Fruit fly (Drosophila melanogaster): ENCODE results near the gene CG44040.

The CG44040 gene

dm6 chr3R:15332994-15333393 lies 12.8 kb downstream of the CG44040 start, which contains the start of the genes Fkbp39 and Cyfip:
Gene Fkbp39 (minus strand): TSS chr3R:15333133.
Gene Cyfip (plus strand): TSS chr3R:15333266.
- no peak for TF ChIP-seq CG32006 (GFP tag; optimal IDR thresholded peaks at IDR 0.05)
- peak; percentile 13 for TF ChIP-seq CG31627 (GFP tag; optimal IDR thresholded peaks at IDR 0.05)
- peak; percentile 21 for TF ChIP-seq CG6854 (GFP tag; optimal IDR thresholded peaks at IDR 0.05)
- TF ChIP-seq CG16779 (tag; optimal IDR thresholded peaks at IDR 0.05) = no peak
- TF ChIP-seq eg (GFP tag; IDR thresholded peaks at IDR 0.05) = no peak
- no peak for TF ChIP-seq Eip78C (GFP tag)
- TF ChIP-seq CG15336 (GFP tag; IDR thresholded peaks at IDR 0.05) = no peak
- no peak for TF ChIP-seq Ets96B (tag; optimal IDR thresholded peaks at IDR 0.05)
- TF ChIP-seq CG9139 (GFP tag; optimal IDR thresholded peaks at IDR 0.05) = no peak
- TF ChIP-seq CG6792 (GFP tag; optimal IDR thresholded peaks at IDR 0.05) = no peak
- TF ChIP-seq CG3032 (tag; optimal IDR thresholded peaks at IDR 0.05) = peak; percentile 27
- TF ChIP-seq cyc (GFP tag; optimal IDR thresholded peaks at IDR 0.05) = no peak
- TF ChIP-seq esn (GFP tag; optimal IDR thresholded peaks at IDR 0.05) = peak; percentile 11
- TF ChIP-seq CG1621 (tag; optimal IDR thresholded peaks at IDR 0.05) = peak; percentile 95
- TF ChIP-seq net (GFP tag; optimal IDR thresholded peaks at IDR 0.05) = no peak
- TF ChIP-seq CG6163 (GFP tag; IDR thresholded peaks at IDR 0.05) = 0 out of 3 replicates have a peak, but pooled peaks have one; percentile 18
- TF ChIP-seq CG8319 (GFP tag; optimal IDR thresholded peaks at IDR 0.05) = no peak
- TF ChIP-seq topi (GFP tag; optimal IDR thresholded peaks at IDR 0.05) = no peak
- no peak for TF ChIP-seq CG8632 (GFP tag; optimal IDR thresholded peaks at IDR 0.05)
- no peak for TF ChIP-seq svp (GFP tag)
- no peak for TF ChIP-seq Met (GFP tag; optimal IDR thresholded peaks at IDR 0.05)
- TF ChIP-seq CG11902 (GFP tag; optimal IDR thresholded peaks at IDR 0.05) = no peak
- no peak for TF ChIP-seq OdsH (GFP tag; optimal IDR thresholded peaks at IDR 0.05)
- TF ChIP-seq Smox (GFP tag; optimal IDR thresholded peaks at IDR 0.05) = no peak

DNA sequence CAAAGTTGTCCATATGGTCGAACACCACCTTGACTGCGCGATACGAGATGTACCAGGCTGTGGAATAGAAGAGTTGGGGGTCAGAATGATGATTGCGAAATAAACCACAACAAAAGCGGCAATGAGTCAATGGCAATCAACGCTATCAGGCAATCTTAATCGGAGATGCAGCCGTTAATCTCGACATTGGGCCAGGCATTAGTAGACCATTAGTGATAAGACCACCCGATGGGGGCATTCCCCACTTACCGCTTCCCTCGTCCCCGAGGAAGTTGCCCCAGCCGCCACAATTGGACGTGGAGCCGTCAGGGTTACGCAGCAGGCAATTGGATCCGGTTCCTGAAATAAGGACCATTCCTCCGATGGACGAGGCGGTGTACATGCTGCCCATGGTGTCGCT lies 18.9 kb downstream of the CG44040 start:
- TF ChIP-seq dac (GFP tag; optimal IDR thresholded peaks at IDR 0.05) = no peak
- TF ChIP-seq Met (GFP tag; optimal IDR thresholded peaks at IDR 0.05) = no peak
- no peak for TF ChIP-seq net (GFP tag; optimal IDR thresholded peaks at IDR 0.05)
- no peak for TF ChIP-seq CG34406 (GFP tag; optimal IDR thresholded peaks at IDR 0.05)
- no peak for TF ChIP-seq dsx (GFP tag; optimal IDR thresholded peaks at IDR 0.05; ENCODE audit: poor library complexity, severe bottlenecking)
- TF ChIP-seq Sox15 (GFP tag; optimal IDR thresholded peaks at IDR 0.05) = no peak
- no peak for TF ChIP-seq Ets96B (tag; optimal IDR thresholded peaks at IDR 0.05)
- TF ChIP-seq CG11762 (GFP tag; optimal IDR thresholded peaks at IDR 0.05; ENCODE audit: insufficient read depth) = no peak
- no peak for TF ChIP-seq CG31627 (GFP tag; optimal IDR thresholded peaks at IDR 0.05)
- no peak for TF ChIP-seq CG9139 (GFP tag; optimal IDR thresholded peaks at IDR 0.05)
- no peak for TF ChIP-seq cyc (GFP tag; optimal IDR thresholded peaks at IDR 0.05)

- TF ChIP-seq CG8319 (GFP tag; optimal IDR thresholded peaks at IDR 0.05) (no peak), Lpt (GFP tag; optimal IDR thresholded peaks at IDR 0.05) (no peak), esn (GFP tag; optimal IDR thresholded peaks at IDR 0.05) (peak; percentile 2), dac (GFP tag; optimal IDR thresholded peaks at IDR 0.05) (no peak)
Observed at dm6 chr3R:15340052-15340732, 20.0 kb downstream of the CG44040 start, which contains the start of gene SerRS-m. Gene SerRS-m (plus strand): TSS chr3R:15340667.

DNA sequence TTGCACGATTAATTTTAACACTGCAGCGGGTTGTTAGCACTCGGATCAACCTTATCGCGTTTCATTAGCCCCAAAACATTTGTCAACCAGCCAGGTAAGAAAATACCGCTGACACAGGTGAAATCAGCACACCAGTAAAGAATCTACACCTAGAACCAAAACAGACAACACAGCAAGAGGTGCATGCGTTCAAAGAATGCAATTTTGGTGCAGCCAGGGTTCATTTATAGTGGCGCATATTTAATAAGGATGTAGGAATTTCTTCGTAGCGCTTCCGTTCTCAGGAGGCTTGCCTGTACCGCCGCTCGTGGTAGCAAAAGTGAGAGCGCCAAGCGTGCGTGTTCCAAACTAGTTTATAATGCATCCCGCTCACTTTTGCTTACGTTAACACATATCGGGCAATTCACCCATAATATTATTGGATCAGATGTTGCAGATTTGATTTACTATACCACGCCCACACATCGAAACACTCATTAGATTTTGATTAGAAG lies 22.3 kb downstream of the CG44040 start:
- TF ChIP-seq CG3919 (GFP tag; optimal IDR thresholded peaks at IDR 0.05) (no peak), CG15336 (GFP tag; IDR thresholded peaks at IDR 0.05) (peak; percentile 57), CG11902 (GFP tag; optimal IDR thresholded peaks at IDR 0.05) (no peak), Sox15 (GFP tag; optimal IDR thresholded peaks at IDR 0.05) (no peak), CG10631 (GFP tag; optimal IDR thresholded peaks at IDR 0.05) (no peak), achi (GFP tag; optimal IDR thresholded peaks at IDR 0.05) (no peak), CG4318 (GFP tag; optimal IDR thresholded peaks at IDR 0.05) (no peak), CG6808 (GFP tag; optimal IDR thresholded peaks at IDR 0.05) (no peak), dac (GFP tag; optimal IDR thresholded peaks at IDR 0.05) (no peak), Eip75B (GFP tag; optimal IDR thresholded peaks at IDR 0.05) (no peak), CG10669 (GFP tag; optimal IDR thresholded peaks at IDR 0.05) (no peak), Gug (GFP tag; IDR thresholded peaks at IDR 0.05) (peak; percentile 36; the same call in 1 of the 2 replicates), CG11294 (GFP tag; IDR thresholded peaks at IDR 0.05) (peak; percentile 21; the same call in 1 of the 2 replicates), spab (GFP tag; optimal IDR thresholded peaks at IDR 0.05) (no peak), OdsH (GFP tag; optimal IDR thresholded peaks at IDR 0.05) (no peak), CG9139 (GFP tag; optimal IDR thresholded peaks at IDR 0.05) (no peak), Blimp-1 (GFP tag; optimal IDR thresholded peaks at IDR 0.05) (peak; percentile 75), fd85E (GFP tag; optimal IDR thresholded peaks at IDR 0.05) (no peak), Met (GFP tag; optimal IDR thresholded peaks at IDR 0.05) (no peak), CG16779 (tag; optimal IDR thresholded peaks at IDR 0.05) (no peak), Ets96B (tag; optimal IDR thresholded peaks at IDR 0.05) (no peak), Eip93F (GFP tag; optimal IDR thresholded peaks at IDR 0.05) (no peak), lz (GFP tag; optimal IDR thresholded peaks at IDR 0.05) (no peak)
